Fruit fly (Drosophila melanogaster) whole organism, embryonic: ENCODE measurements around the gene RpS7.

Experiments
- ATbp ChIP-seq: fragments of 200-800 bp; sonication (Bioruptor generic); optimal IDR thresholded peaks from 2 replicates; lab custom pipeline; 2017; ENCODE audit warnings: missing biosample characterization, mild to moderate bottlenecking, missing genetic modification characterization, missing genetic modification reagents
- Abd-B ChIP-seq: fragments of 200-800 bp; sonication (Bioruptor generic); optimal IDR thresholded peaks from 2 replicates; lab custom pipeline; 2018; ENCODE audit warnings: missing biosample characterization, mild to moderate bottlenecking, missing genetic modification characterization, moderate library complexity
- BEAF-32 ChIP-seq: fragments of 200-800 bp; sonication (Bioruptor generic); optimal IDR thresholded peaks from 3 replicates; lab custom pipeline; 2017; ENCODE audit warnings: missing biosample characterization, missing genetic modification characterization, mild to moderate bottlenecking, moderate library complexity, missing genetic modification reagents
- CG11085 ChIP-seq: fragments of 200-800 bp; sonication (Bioruptor generic); IDR thresholded peaks from 2 replicates; pipeline ENCODE4 v1.3.6; 2022; ENCODE audit warnings: missing biosample characterization, missing genetic modification characterization
- CG13123 ChIP-seq: fragments of 200-800 bp; sonication (Bioruptor generic); optimal IDR thresholded peaks from 2 replicates; lab custom pipeline; 2016; ENCODE audit warnings: missing biosample characterization, missing genetic modification characterization
- CG13624 ChIP-seq: fragments of 200-800 bp; sonication (Bioruptor generic); optimal IDR thresholded peaks from 2 replicates; lab custom pipeline; 2016; ENCODE audit warnings: missing biosample characterization, missing genetic modification characterization
- CG1647 ChIP-seq: fragments of 200-800 bp; sonication (Bioruptor generic); optimal IDR thresholded peaks from 3 replicates; lab custom pipeline; 2016; ENCODE audit warnings: missing biosample characterization, missing genetic modification characterization
- CG17186 ChIP-seq: fragments of 200-800 bp; sonication (Bioruptor generic); optimal IDR thresholded peaks from 3 replicates; lab custom pipeline; 2017; ENCODE audit warnings: missing biosample characterization, missing genetic modification reagents, missing genetic modification characterization
- CG17385 ChIP-seq: fragments of 200-800 bp; sonication (Bioruptor generic); optimal IDR thresholded peaks from 3 replicates; lab custom pipeline; 2018; ENCODE audit warnings: missing biosample characterization, mild to moderate bottlenecking, missing genetic modification characterization
- CG31365 ChIP-seq: fragments of 200-800 bp; sonication (Bioruptor generic); optimal IDR thresholded peaks from 2 replicates; lab custom pipeline; 2018; ENCODE audit warnings: missing biosample characterization, mild to moderate bottlenecking, missing genetic modification characterization
- CG32772 ChIP-seq: fragments of 200-800 bp; sonication (Bioruptor generic); IDR thresholded peaks from 2 replicates; pipeline ENCODE4 v1.3.6; 2022; ENCODE audit warnings: missing biosample characterization, missing genetic modification characterization
- CG3281 ChIP-seq: fragments of 200-800 bp; sonication (Bioruptor generic); optimal IDR thresholded peaks from 3 replicates; lab custom pipeline; 2017; ENCODE audit warnings: missing biosample characterization, mild to moderate bottlenecking, missing genetic modification characterization
- CG34376 ChIP-seq: fragments of 200-800 bp; sonication (Bioruptor generic); optimal IDR thresholded peaks from 2 replicates; lab custom pipeline; 2018; ENCODE audit warnings: missing biosample characterization, mild to moderate bottlenecking, missing genetic modification characterization
- CG34422 ChIP-seq: fragments of 200-800 bp; sonication (Bioruptor generic); IDR thresholded peaks from 3 replicates; pipeline ENCODE4 v1.3.6; 2022; ENCODE audit warnings: missing biosample characterization, missing genetic modification characterization
- CG4820 ChIP-seq: fragments of 200-800 bp; sonication (Bioruptor generic); optimal IDR thresholded peaks from 3 replicates; lab custom pipeline; 2016; ENCODE audit warnings: missing biosample characterization, missing genetic modification characterization
- CG6175 ChIP-seq: fragments of 200-800 bp; sonication (Bioruptor generic); IDR thresholded peaks from 3 replicates; pipeline ENCODE4 v1.3.6; 2022; ENCODE audit warnings: missing biosample characterization, missing genetic modification characterization
- CG6683 ChIP-seq: fragments of 200-800 bp; sonication (Bioruptor generic); optimal IDR thresholded peaks from 2 replicates; lab custom pipeline; 2017; ENCODE audit warnings: missing biosample characterization, mild to moderate bottlenecking, missing genetic modification characterization, missing genetic modification reagents
- CG7271 ChIP-seq: fragments of 200-800 bp; sonication (Bioruptor generic); optimal IDR thresholded peaks from 2 replicates; lab custom pipeline; 2018; ENCODE audit warnings: missing biosample characterization, mild to moderate bottlenecking, missing genetic modification characterization, moderate library complexity
- CG7963 ChIP-seq: fragments of 200-800 bp; sonication (Bioruptor generic); IDR thresholded peaks from 3 replicates; pipeline ENCODE4 v1.3.6; 2022; ENCODE audit warnings: missing biosample characterization, missing genetic modification characterization; ENCODE audit not compliant: partially characterized antibody
- CG8388 ChIP-seq: fragments of 200-800 bp; sonication (Bioruptor generic); optimal IDR thresholded peaks from 2 replicates; lab custom pipeline; 2019; ENCODE audit warnings: missing biosample characterization, mild to moderate bottlenecking, missing genetic modification characterization, moderate library complexity
- CG8924 ChIP-seq: fragments of 200-800 bp; optimal IDR thresholded peaks from 3 replicates; lab custom pipeline; 2019; ENCODE audit warnings: missing biosample characterization, mild to moderate bottlenecking, missing genetic modification characterization, moderate library complexity
- CG9932 ChIP-seq: fragments of 200-800 bp; sonication (Bioruptor generic); IDR thresholded peaks from 2 replicates; pipeline ENCODE4 v1.3.6; 2022; ENCODE audit warnings: missing biosample characterization, missing genetic modification characterization
- CTCF ChIP-seq: fragments of 200-800 bp; sonication (Bioruptor generic); optimal IDR thresholded peaks from 2 replicates; lab custom pipeline; 2017; ENCODE audit warnings: missing biosample characterization, mild to moderate bottlenecking, missing genetic modification characterization, moderate library complexity
- Chrac-16 ChIP-seq: fragments of 200-800 bp; sonication (Bioruptor generic); optimal IDR thresholded peaks from 3 replicates; lab custom pipeline; 2016; ENCODE audit warnings: missing biosample characterization, missing genetic modification characterization
- CkIIα-i1 ChIP-seq: fragments of 200-800 bp; sonication (Bioruptor generic); IDR thresholded peaks from 2 replicates; pipeline ENCODE4 v1.3.6; 2022; ENCODE audit warnings: missing biosample characterization, missing genetic modification characterization
- D ChIP-seq, 2 experiments: fragments of 200-800 bp in 1 of 2; fragments of >200 bp in 1 of 2; sonication (Bioruptor generic) in 1 of 2; optimal IDR thresholded peaks; 2 replicates in 1 of 2; 3 replicates in 1 of 2; lab custom pipeline; 2017; ENCODE audit warnings: mild to moderate bottlenecking in 1 of 2, missing biosample characterization in 1 of 2, missing genetic modification characterization in 1 of 2, missing genetic modification reagents in 1 of 2
- Hsf ChIP-seq: fragments of 200-800 bp; sonication (Bioruptor generic); optimal IDR thresholded peaks from 3 replicates; lab custom pipeline; 2016; ENCODE audit warnings: missing biosample characterization, missing genetic modification characterization
- NC2β ChIP-seq: fragments of 200-800 bp; sonication (Bioruptor generic); optimal IDR thresholded peaks from 2 replicates; lab custom pipeline; 2016; ENCODE audit warnings: missing biosample characterization, missing genetic modification characterization
- Nf-YC ChIP-seq: fragments of 200-800 bp; optimal IDR thresholded peaks from 3 replicates; lab custom pipeline; 2019; ENCODE audit warnings: missing biosample characterization, mild to moderate bottlenecking, missing genetic modification characterization, moderate library complexity
- abd-A ChIP-seq: fragments of 200-800 bp; sonication (Bioruptor generic); optimal IDR thresholded peaks from 3 replicates; lab custom pipeline; 2019; ENCODE audit warnings: missing biosample characterization, mild to moderate bottlenecking, missing genetic modification characterization, moderate library complexity
- ash1 ChIP-seq: fragments of 200-800 bp; sonication (Bioruptor generic); optimal IDR thresholded peaks from 2 replicates; lab custom pipeline; 2018; ENCODE audit warnings: missing biosample characterization, mild to moderate bottlenecking, missing genetic modification characterization
- bcd ChIP-seq: fragments of 200-800 bp; sonication (Bioruptor generic); optimal IDR thresholded peaks from 2 replicates; lab custom pipeline; 2017; ENCODE audit warnings: missing biosample characterization, mild to moderate bottlenecking, missing genetic modification characterization
- caup ChIP-seq: fragments of 200-800 bp; sonication (Bioruptor generic); optimal IDR thresholded peaks from 3 replicates; lab custom pipeline; 2017; ENCODE audit warnings: missing biosample characterization, mild to moderate bottlenecking, missing genetic modification characterization, moderate library complexity; ENCODE audit not compliant: severe bottlenecking
- cg ChIP-seq: fragments of 200-800 bp; sonication (Bioruptor generic); optimal IDR thresholded peaks from 3 replicates; lab custom pipeline; 2019; ENCODE audit warnings: missing biosample characterization, mild to moderate bottlenecking, missing genetic modification characterization, moderate library complexity
- chn ChIP-seq: fragments of 200-800 bp; sonication (Bioruptor generic); optimal IDR thresholded peaks from 2 replicates; lab custom pipeline; 2016; ENCODE audit warnings: missing biosample characterization, missing genetic modification characterization
- croc ChIP-seq: fragments of 200-800 bp; sonication (Bioruptor generic); conservative IDR thresholded peaks from 3 replicates; pipeline ENCODE4 v1.3.6; 2022; ENCODE audit warnings: missing biosample characterization, missing genetic modification characterization
- da ChIP-seq: fragments of 200-800 bp; sonication (Bioruptor generic); optimal IDR thresholded peaks from 2 replicates; lab custom pipeline; 2016; ENCODE audit warnings: missing biosample characterization, missing genetic modification characterization
- fd64A ChIP-seq: fragments of 200-800 bp; sonication (Bioruptor generic); optimal IDR thresholded peaks from 3 replicates; lab custom pipeline; 2018; ENCODE audit warnings: missing biosample characterization, mild to moderate bottlenecking, missing genetic modification characterization
- gcm2 ChIP-seq: fragments of 200-800 bp; sonication (Bioruptor generic); optimal IDR thresholded peaks from 2 replicates; lab custom pipeline; 2016; ENCODE audit warnings: missing biosample characterization, missing genetic modification characterization
- h ChIP-seq: fragments of >200 bp; optimal IDR thresholded peaks from 2 replicates; lab custom pipeline; 2017
- hth ChIP-seq: fragments of >200 bp; optimal IDR thresholded peaks from 2 replicates; lab custom pipeline; 2017; ENCODE audit warnings: inconsistent platforms
- insv ChIP-seq, 2 experiments: fragments of 200-800 bp; sonication (Bioruptor generic); optimal IDR thresholded peaks; 3 replicates each; lab custom pipeline; 2016 to 2018; ENCODE audit warnings: missing biosample characterization in 2 of 2, missing genetic modification characterization in 2 of 2
- inv ChIP-seq: fragments of 200-800 bp; sonication (Bioruptor generic); IDR thresholded peaks from 2 replicates; pipeline ENCODE4 v1.3.6; 2022; ENCODE audit warnings: missing biosample characterization, missing genetic modification characterization; ENCODE audit not compliant: partially characterized antibody
- knrl ChIP-seq: fragments of 200-800 bp; sonication (Bioruptor generic); IDR thresholded peaks from 3 replicates; pipeline ENCODE4 v1.3.6; 2022; ENCODE audit warnings: missing biosample characterization, missing genetic modification characterization; ENCODE audit not compliant: partially characterized antibody
- lola ChIP-seq, 3 experiments: fragments of >200 bp in 2 of 3; fragments of 200-800 bp in 1 of 3; sonication (Bioruptor generic) in 1 of 3; optimal IDR thresholded peaks; 2 replicates each; lab custom pipeline; 2017 to 2019; ENCODE audit warnings: missing biosample characterization in 3 of 3, missing genetic modification characterization in 3 of 3, mild to moderate bottlenecking in 1 of 3, moderate library complexity in 1 of 3
- run ChIP-seq: fragments of 200-800 bp; sonication (Bioruptor generic); optimal IDR thresholded peaks from 3 replicates; lab custom pipeline; 2018; ENCODE audit warnings: missing biosample characterization, mild to moderate bottlenecking, missing genetic modification characterization
- salm ChIP-seq: fragments of 200-800 bp; sonication (Bioruptor generic); optimal IDR thresholded peaks from 2 replicates; lab custom pipeline; 2018; ENCODE audit warnings: missing biosample characterization, mild to moderate bottlenecking, missing genetic modification characterization
- sens-2 ChIP-seq: fragments of 200-800 bp; sonication (Bioruptor generic); IDR thresholded peaks from 2 replicates; pipeline ENCODE4 v1.3.6; 2022; ENCODE audit warnings: missing biosample characterization, missing genetic modification characterization
- so ChIP-seq: fragments of 200-800 bp; sonication (Bioruptor generic); IDR thresholded peaks from 3 replicates; pipeline ENCODE4 v1.3.6; 2022; ENCODE audit warnings: missing biosample characterization, missing genetic modification characterization
- tx ChIP-seq: fragments of 200-800 bp; sonication (Bioruptor generic); optimal IDR thresholded peaks from 2 replicates; lab custom pipeline; 2016; ENCODE audit warnings: missing biosample characterization, missing genetic modification characterization
- unpg ChIP-seq: fragments of 200-800 bp; sonication (Bioruptor generic); optimal IDR thresholded peaks from 3 replicates; lab custom pipeline; 2018; ENCODE audit warnings: missing biosample characterization, mild to moderate bottlenecking, missing genetic modification characterization, moderate library complexity

The RpS7 gene

dm6 chr3R:30189836-30190235 lies 19.0 kb downstream of the RpS7 start (continued):
- TF ChIP-seq abd-A (tag; lab: Kevin White, UChicago) (no peak), CG1647 (GFP tag; lab: Kevin White, UChicago) (peak; percentile 13), CG6175 (GFP tag; lab: Robert Waterston, UW) (no peak), sens-2 (GFP tag; lab: Robert Waterston, UW) (0 out of 2 replicates have a peak, but pooled peaks have one; percentile 27), CG13624 (GFP tag; lab: Kevin White, UChicago) (peak; percentile 32), ash1 (GFP tag; lab: Kevin White, UChicago) (no peak), knrl (no peak), Nf-YC (tag; lab: Kevin White, UChicago) (peak; percentile 52), CG34422 (GFP tag; lab: Robert Waterston, UW) (peak; percentile 82), CTCF (peak; percentile 3), CG7271 (tag; lab: Kevin White, UChicago) (no peak), cg (no peak), CG17385 (GFP tag; lab: Kevin White, UChicago) (peak; percentile 71), CG13123 (GFP tag; lab: Kevin White, UChicago) (peak; percentile 18), CG34376 (GFP tag; lab: Kevin White, UChicago) (no peak), D (optimal IDR thresholded peaks at IDR 0.05; lab: Kevin White, UChicago) (no peak), D (GFP tag; optimal IDR thresholded peaks at IDR 0.05; lab: Kevin White, UChicago) (peak; percentile 73), CG4820 (peak; percentile 77), CG31365 (tag; lab: Kevin White, UChicago) (peak; percentile 34), croc (GFP tag; lab: Robert Waterston, UW) (peak; percentile 65), tx (peak; percentile 4), CG11085 (GFP tag; lab: Robert Waterston, UW) (peak; percentile 36; the same call in 1 of the 2 replicates), hth (lab: Kevin White, UChicago) (no peak), fd64A (GFP tag; lab: Kevin White, UChicago) (peak; percentile 68), CG9932 (GFP tag; lab: Robert Waterston, UW) (peak; percentile 49), unpg (peak; percentile 79), caup (GFP tag; lab: Kevin White, UChicago) (peak; percentile 56), BEAF-32 (GFP tag; lab: Kevin White, UChicago) (no peak), CG32772 (GFP tag; lab: Robert Waterston, UW) (peak; percentile 79), da (GFP tag; lab: Kevin White, UChicago) (no peak), CG7963 (GFP tag; lab: Robert Waterston, UW) (no peak), lola (GFP tag; optimal IDR thresholded peaks at IDR 0.05; lab: Kevin White, UChicago) (peak in 1 of 3 experiments; percentile 43), CG8388 (GFP tag; lab: Kevin White, UChicago) (peak; percentile 67), CG6683 (GFP tag; lab: Kevin White, UChicago) (peak; percentile 28), Chrac-16 (peak; percentile 63), so (peak; percentile 76; the same call in 2 of the 3 replicates), ATbp (GFP tag; lab: Kevin White, UChicago) (peak; percentile 85), Abd-B (peak; percentile 72), inv (GFP tag; lab: Robert Waterston, UW) (no peak), h (lab: Kevin White, UChicago) (no peak), chn (GFP tag; lab: Kevin White, UChicago) (peak; percentile 47), salm (peak; percentile 48), CG8924 (tag; lab: Kevin White, UChicago) (peak; percentile 63), CG17186 (GFP tag; lab: Kevin White, UChicago) (no peak), CkIIα-i1 (GFP tag; lab: Robert Waterston, UW) (0 out of 2 replicates have a peak, but pooled peaks have one; percentile 13), bcd (peak; percentile 72), NC2β (no peak), Hsf (peak; percentile 62), gcm2 (GFP tag; lab: Kevin White, UChicago) (peak; percentile 10), insv (GFP tag; optimal IDR thresholded peaks at IDR 0.05; lab: Kevin White, UChicago) (no peak), CG3281 (peak; percentile 65), run (tag; lab: Kevin White, UChicago) (peak; percentile 36)
